Fruit fly (Drosophila melanogaster): Measurements from ENCODE around the gene CG3916.

dm6 chr3R:12222093-12222492 is 7.1 kb upstream of the CG3916 start, which contains the start of gene Rsbp15:
- TF ChIP-seq CTCF (optimal IDR thresholded peaks at IDR 0.05) (peak; percentile 86 to 91), CG8478 (optimal IDR thresholded peaks at IDR 0.05) (no peak)
